Worm (Caenorhabditis elegans) whole organism, mixed stage, embryonic: ENCODE measurements around the gene srh-167.

Experiments
- lin-13 ChIP-seq: fragments of 150-350 bp; optimal IDR thresholded peaks from 2 replicates; lab custom pipeline; 2014; ENCODE audit warnings: missing biosample characterization, missing genetic modification characterization
- nhr-237 ChIP-seq: fragments of 150-350 bp; optimal IDR thresholded peaks from 2 replicates; lab custom pipeline; 2014; ENCODE audit warnings: missing biosample characterization, missing genetic modification characterization
- snpc-4 ChIP-seq: fragments of 150-350 bp; optimal IDR thresholded peaks from 2 replicates; lab custom pipeline; 2014; ENCODE audit warnings: missing biosample characterization, missing genetic modification characterization
- unc-62 ChIP-seq: fragments of 150-350 bp; optimal IDR thresholded peaks from 2 replicates; lab custom pipeline; 2014; ENCODE audit warnings: missing biosample characterization, missing genetic modification reagents, missing genetic modification characterization

- TF ChIP-seq snpc-4: no peak
- no peak for TF ChIP-seq nhr-237 (tag; lab: Kevin White, UChicago)
- TF ChIP-seq unc-62 (GFP tag; lab: Kevin White, UChicago): no peak
- no peak for TF ChIP-seq lin-13 (tag; lab: Kevin White, UChicago)
Observed at ce11 chrV:16298669-16299068, 34.8 kb upstream of the srh-167 start, which contains the start of gene srbc-84.
